Worm (Caenorhabditis elegans) whole organism, mixed stage, embryonic: ENCODE data around the gene sti-1.

Experiments
- M03D4.4 ChIP-seq: sonication (generic microtip); optimal IDR thresholded peaks from 2 replicates; lab custom pipeline; 2017; ENCODE audit warnings: mild to moderate bottlenecking, missing genetic modification characterization, missing compliant biosample characterization
- bed-3 ChIP-seq: fragments of 200-800 bp; sonication (Bioruptor generic); optimal IDR thresholded peaks from 3 replicates; lab custom pipeline; 2018; ENCODE audit warnings: mild to moderate bottlenecking, missing genetic modification characterization, moderate library complexity, missing compliant biosample characterization
- blmp-1 ChIP-seq: fragments of 150-350 bp; optimal IDR thresholded peaks from 2 replicates; lab custom pipeline; 2014; ENCODE audit warnings: missing biosample characterization, missing genetic modification characterization
- ceh-39 ChIP-seq: fragments of 150-350 bp; optimal IDR thresholded peaks from 2 replicates; lab custom pipeline; 2014; ENCODE audit warnings: missing biosample characterization, missing genetic modification characterization
- ceh-43 ChIP-seq: fragments of 200-800 bp; sonication (Bioruptor generic); optimal IDR thresholded peaks from 2 replicates; lab custom pipeline; 2018; ENCODE audit warnings: mild to moderate bottlenecking, missing genetic modification characterization, moderate library complexity, missing compliant biosample characterization
- ceh-83 ChIP-seq: fragments of 200-800 bp; sonication (Bioruptor generic); optimal IDR thresholded peaks from 2 replicates; lab custom pipeline; 2018; ENCODE audit warnings: mild to moderate bottlenecking, missing genetic modification characterization, missing compliant biosample characterization
- ces-1 ChIP-seq: fragments of 150-350 bp; optimal IDR thresholded peaks from 2 replicates; lab custom pipeline; 2014; ENCODE audit warnings: missing biosample characterization, missing genetic modification reagents, missing genetic modification characterization
- cnd-1 ChIP-seq: fragments of 200-800 bp; sonication (Bioruptor generic); optimal IDR thresholded peaks from 2 replicates; lab custom pipeline; 2018; ENCODE audit warnings: mild to moderate bottlenecking, missing genetic modification characterization, missing compliant biosample characterization
- drap-1 ChIP-seq: fragments of 200-800 bp; sonication (Bioruptor generic); optimal IDR thresholded peaks from 3 replicates; lab custom pipeline; 2018; ENCODE audit warnings: mild to moderate bottlenecking, missing genetic modification characterization, missing compliant biosample characterization
- elt-1 ChIP-seq: sonication (generic microtip); optimal IDR thresholded peaks from 2 replicates; lab custom pipeline; 2017; ENCODE audit warnings: missing genetic modification characterization, mild to moderate bottlenecking, missing compliant biosample characterization, antibody characterized with exemption, moderate library complexity, borderline replicate concordance; ENCODE audit not compliant: insufficient read depth
- elt-3 ChIP-seq: fragments of 150-350 bp; optimal IDR thresholded peaks from 2 replicates; lab custom pipeline; 2014; ENCODE audit warnings: missing biosample characterization, missing genetic modification characterization
- flh-1 ChIP-seq: fragments of 200-800 bp; sonication (Bioruptor generic); optimal IDR thresholded peaks from 2 replicates; lab custom pipeline; 2018; ENCODE audit warnings: mild to moderate bottlenecking, missing genetic modification characterization, moderate library complexity, missing compliant biosample characterization
- ham-2 ChIP-seq: fragments of 200-800 bp; sonication (Bioruptor generic); optimal IDR thresholded peaks from 2 replicates; lab custom pipeline; 2018; ENCODE audit warnings: mild to moderate bottlenecking, missing genetic modification characterization, missing compliant biosample characterization
- hlh-1 ChIP-seq: fragments of 150-350 bp; optimal IDR thresholded peaks from 2 replicates; lab custom pipeline; 2014; ENCODE audit warnings: missing biosample characterization, missing genetic modification reagents, missing genetic modification characterization
- lin-13 ChIP-seq: fragments of 150-350 bp; optimal IDR thresholded peaks from 2 replicates; lab custom pipeline; 2014; ENCODE audit warnings: missing biosample characterization, missing genetic modification characterization
- lin-32 ChIP-seq: fragments of 200-800 bp; sonication (Bioruptor generic); optimal IDR thresholded peaks from 2 replicates; lab custom pipeline; 2018; ENCODE audit warnings: mild to moderate bottlenecking, missing genetic modification characterization, missing compliant biosample characterization
- lsy-2 ChIP-seq: fragments of 150-350 bp; optimal IDR thresholded peaks from 2 replicates; lab custom pipeline; 2014; ENCODE audit warnings: missing biosample characterization, missing genetic modification characterization
- mab-5 ChIP-seq: fragments of 150-350 bp; optimal IDR thresholded peaks from 2 replicates; lab custom pipeline; 2014; ENCODE audit warnings: missing biosample characterization, missing genetic modification characterization
- mep-1 ChIP-seq: fragments of 150-350 bp; optimal IDR thresholded peaks from 2 replicates; lab custom pipeline; 2017; ENCODE audit warnings: missing biosample characterization, missing genetic modification reagents, missing genetic modification characterization, inconsistent platforms
- mls-2 ChIP-seq: sonication (generic microtip); optimal IDR thresholded peaks from 2 replicates; lab custom pipeline; 2016; ENCODE audit warnings: mild to moderate bottlenecking, missing genetic modification characterization, moderate library complexity, missing compliant biosample characterization
- nhr-12 ChIP-seq: fragments of 150-350 bp; optimal IDR thresholded peaks from 2 replicates; lab custom pipeline; 2014; ENCODE audit warnings: missing biosample characterization, missing genetic modification characterization
- nhr-2 ChIP-seq: fragments of 150-350 bp; optimal IDR thresholded peaks from 2 replicates; lab custom pipeline; 2014; ENCODE audit warnings: missing biosample characterization, missing genetic modification characterization
- nhr-28 ChIP-seq: fragments of 150-350 bp; optimal IDR thresholded peaks from 2 replicates; lab custom pipeline; 2014; ENCODE audit warnings: missing biosample characterization, missing genetic modification characterization
- nhr-76 ChIP-seq: sonication (generic microtip); optimal IDR thresholded peaks from 2 replicates; lab custom pipeline; 2017; ENCODE audit warnings: missing biosample characterization, missing genetic modification characterization
- sem-2 ChIP-seq: fragments of 200-800 bp; sonication (Bioruptor generic); optimal IDR thresholded peaks from 2 replicates; lab custom pipeline; 2018; ENCODE audit warnings: mild to moderate bottlenecking, missing genetic modification characterization, missing compliant biosample characterization
- snpc-4 ChIP-seq: fragments of 150-350 bp; optimal IDR thresholded peaks from 2 replicates; lab custom pipeline; 2014; ENCODE audit warnings: missing biosample characterization, missing genetic modification characterization
- sptf-1 ChIP-seq: sonication (generic microtip); optimal IDR thresholded peaks from 2 replicates; lab custom pipeline; 2017; ENCODE audit warnings: mild to moderate bottlenecking, missing genetic modification characterization, moderate library complexity, missing compliant biosample characterization
- tbx-8 ChIP-seq: fragments of 200-800 bp; sonication (Bioruptor generic); optimal IDR thresholded peaks from 2 replicates; lab custom pipeline; 2018; ENCODE audit warnings: mild to moderate bottlenecking, missing genetic modification characterization, moderate library complexity, missing compliant biosample characterization
- unc-120 ChIP-seq: sonication (generic microtip); optimal IDR thresholded peaks from 2 replicates; lab custom pipeline; 2017; ENCODE audit warnings: missing genetic modification characterization, missing compliant biosample characterization; ENCODE audit not compliant: poor library complexity, severe bottlenecking
- unc-39 ChIP-seq: fragments of 150-350 bp; optimal IDR thresholded peaks from 2 replicates; lab custom pipeline; 2014; ENCODE audit warnings: missing biosample characterization, missing genetic modification characterization
- unc-62 ChIP-seq: fragments of 150-350 bp; optimal IDR thresholded peaks from 2 replicates; lab custom pipeline; 2014; ENCODE audit warnings: missing biosample characterization, missing genetic modification reagents, missing genetic modification characterization
- zip-8 ChIP-seq: fragments of 150-350 bp; optimal IDR thresholded peaks from 2 replicates; lab custom pipeline; 2014; ENCODE audit warnings: missing biosample characterization, missing genetic modification characterization
- ztf-11 ChIP-seq: fragments of 150-350 bp; optimal IDR thresholded peaks from 2 replicates; lab custom pipeline; 2014; ENCODE audit warnings: missing biosample characterization, missing genetic modification characterization

The sti-1 gene

ce11 chrV:724946-725806, 48.1 kb upstream of the sti-1 start:
- TF ChIP-seq blmp-1 (tag; lab: Kevin White, UChicago) (no peak), hlh-1 (no peak), ces-1 (GFP tag; lab: Kevin White, UChicago) (no peak), nhr-76 (tag; lab: Kevin White, UChicago) (no peak), unc-120 (tag; lab: Kevin White, UChicago) (no peak), ztf-11 (tag; lab: Kevin White, UChicago) (no peak), nhr-12 (tag; lab: Kevin White, UChicago) (no peak), unc-62 (GFP tag; lab: Kevin White, UChicago) (no peak)

- TF ChIP-seq tbx-8 (GFP tag; lab: Kevin White, UChicago), result no peak
- TF ChIP-seq mab-5 (tag; lab: Kevin White, UChicago), result no peak
- TF ChIP-seq cnd-1, result no peak
- no peak for TF ChIP-seq nhr-2 (tag; lab: Kevin White, UChicago)
Measured at ce11 chrV:725807-726572, 47.3 kb upstream of the sti-1 start.

- no peak for TF ChIP-seq nhr-76 (tag; lab: Kevin White, UChicago)
- TF ChIP-seq ces-1 (GFP tag; lab: Kevin White, UChicago), result no peak
- TF ChIP-seq ham-2 (GFP tag; lab: Kevin White, UChicago), result no peak
- TF ChIP-seq unc-39 (tag; lab: Kevin White, UChicago), result no peak
- TF ChIP-seq lsy-2, result no peak
- peak; percentile 30 for TF ChIP-seq unc-120 (tag; lab: Kevin White, UChicago)
- no peak for TF ChIP-seq ceh-83 (GFP tag; lab: Kevin White, UChicago)
- TF ChIP-seq mab-5 (tag; lab: Kevin White, UChicago), result no peak
- TF ChIP-seq nhr-12 (tag; lab: Kevin White, UChicago), result no peak
- no peak for TF ChIP-seq mep-1 (tag; lab: Kevin White, UChicago)
- no peak for TF ChIP-seq cnd-1
- TF ChIP-seq M03D4.4 (tag; lab: Kevin White, UChicago), result no peak
- no peak for TF ChIP-seq sem-2 (GFP tag; lab: Kevin White, UChicago)
- TF ChIP-seq hlh-1, result peak; percentile 77
- no peak for TF ChIP-seq drap-1 (GFP tag; lab: Kevin White, UChicago)
- no peak for TF ChIP-seq ceh-43 (GFP tag; lab: Kevin White, UChicago)
Measured at ce11 chrV:726573-727483, 46.5 kb upstream of the sti-1 start.

- no peak for TF ChIP-seq mls-2 (tag; lab: Kevin White, UChicago)
- TF ChIP-seq ceh-83 (GFP tag; lab: Kevin White, UChicago), result no peak
- TF ChIP-seq nhr-12 (tag; lab: Kevin White, UChicago), result no peak
- TF ChIP-seq unc-39 (tag; lab: Kevin White, UChicago), result no peak
- TF ChIP-seq blmp-1 (tag; lab: Kevin White, UChicago), result no peak
- TF ChIP-seq hlh-1, result peak; percentile 69
- no peak for TF ChIP-seq ceh-43 (GFP tag; lab: Kevin White, UChicago)
- no peak for TF ChIP-seq cnd-1
- TF ChIP-seq lin-32 (GFP tag; lab: Kevin White, UChicago), result no peak
- TF ChIP-seq sem-2 (GFP tag; lab: Kevin White, UChicago), result no peak
- TF ChIP-seq zip-8 (tag; lab: Kevin White, UChicago), result no peak
- TF ChIP-seq lsy-2, result no peak
- TF ChIP-seq M03D4.4 (tag; lab: Kevin White, UChicago), result no peak
- peak; percentile 72 for TF ChIP-seq unc-120 (tag; lab: Kevin White, UChicago)
- no peak for TF ChIP-seq nhr-2 (tag; lab: Kevin White, UChicago)
- TF ChIP-seq snpc-4 (tag; lab: Kevin White, UChicago), result no peak
- TF ChIP-seq tbx-8 (GFP tag; lab: Kevin White, UChicago), result no peak
- no peak for TF ChIP-seq bed-3
- no peak for TF ChIP-seq mep-1 (tag; lab: Kevin White, UChicago)
- TF ChIP-seq mab-5 (tag; lab: Kevin White, UChicago), result peak; percentile 54
- TF ChIP-seq ces-1 (GFP tag; lab: Kevin White, UChicago), result no peak
- TF ChIP-seq ham-2 (GFP tag; lab: Kevin White, UChicago), result no peak
- TF ChIP-seq sptf-1 (tag; lab: Kevin White, UChicago), result no peak
- no peak for TF ChIP-seq elt-3
- TF ChIP-seq nhr-28 (tag; lab: Kevin White, UChicago), result no peak
- TF ChIP-seq elt-1 (tag; lab: Kevin White, UChicago), result no peak
- no peak for TF ChIP-seq drap-1 (GFP tag; lab: Kevin White, UChicago)
- no peak for TF ChIP-seq lin-13 (tag; lab: Kevin White, UChicago)
- no peak for TF ChIP-seq nhr-76 (tag; lab: Kevin White, UChicago)
- no peak for TF ChIP-seq flh-1 (GFP tag; lab: Kevin White, UChicago)
- peak; percentile 66 for TF ChIP-seq unc-62 (GFP tag; lab: Kevin White, UChicago)
- no peak for TF ChIP-seq ceh-39 (tag; lab: Kevin White, UChicago)
Measured at ce11 chrV:727484-728351, 45.6 kb upstream of the sti-1 start, which contains the start of the genes icl-1 and srh-2. icl-1 (minus strand) TSS chrV:728004. srh-2 (plus strand) TSS chrV:728301.
